Worm (Caenorhabditis elegans) whole organism, young adult: ENCODE data around the gene rps-9.
"Not testable (repeated sequence)": the region's sequence is repeated elsewhere in the genome, so short reads cannot be mapped to it uniquely, and the experiment has no call there.

Experiments
- B0035.1 ChIP-seq: sonication (generic microtip); optimal IDR thresholded peaks from 2 replicates; lab custom pipeline; 2016; ENCODE audit warnings: missing genetic modification characterization, mild to moderate bottlenecking, missing compliant biosample characterization, missing genotype, missing genetic modification reagents
- C06A6.2 ChIP-seq: fragments of 200-800 bp; sonication (Bioruptor generic); conservative IDR thresholded peaks from 2 replicates; pipeline ENCODE4 v1.3.6; 2022; ENCODE audit warnings: missing genetic modification characterization, missing compliant biosample characterization
- C17E4.6 ChIP-seq: fragments of 200-800 bp; sonication (Bioruptor generic); IDR thresholded peaks from 2 replicates; pipeline ENCODE4 v1.3.6; 2022; ENCODE audit warnings: missing genetic modification reagents, missing genetic modification characterization, missing compliant biosample characterization
- F22D6.2 ChIP-seq: sonication (generic microtip); optimal IDR thresholded peaks from 2 replicates; lab custom pipeline; 2016; ENCODE audit warnings: mild to moderate bottlenecking, missing genetic modification characterization, missing compliant biosample characterization
- F49E8.2 ChIP-seq: sonication (generic microtip); optimal IDR thresholded peaks from 3 replicates; lab custom pipeline; 2017; ENCODE audit warnings: missing genetic modification characterization, mild to moderate bottlenecking, missing compliant biosample characterization, antibody characterized with exemption, moderate library complexity; ENCODE audit not compliant: insufficient read depth
- F52B5.7 ChIP-seq: sonication (generic microtip); optimal IDR thresholded peaks from 2 replicates; lab custom pipeline; 2016; ENCODE audit warnings: mild to moderate bottlenecking, missing genetic modification characterization, missing compliant biosample characterization
- Y56A3A.18 ChIP-seq: fragments of 200-800 bp; sonication (Bioruptor generic); IDR thresholded peaks from 2 replicates; pipeline ENCODE4 v1.3.6; 2022; ENCODE audit warnings: missing genetic modification reagents, missing genetic modification characterization, missing compliant biosample characterization
- ZK185.1 ChIP-seq: sonication (generic microtip); optimal IDR thresholded peaks from 2 replicates; lab custom pipeline; 2016; ENCODE audit warnings: mild to moderate bottlenecking, missing genetic modification characterization, missing compliant biosample characterization; ENCODE audit not compliant: poor library complexity, severe bottlenecking
- athp-1 ChIP-seq: sonication (generic microtip); optimal IDR thresholded peaks from 2 replicates; lab custom pipeline; 2017; ENCODE audit warnings: mild to moderate bottlenecking, missing genetic modification characterization, missing compliant biosample characterization
- attf-5 ChIP-seq: fragments of 200-800 bp; sonication (Bioruptor generic); optimal IDR thresholded peaks from 2 replicates; lab custom pipeline; 2018; ENCODE audit warnings: mild to moderate bottlenecking, missing genetic modification characterization, missing compliant biosample characterization
- cebp-1 ChIP-seq, 2 experiments: fragments of 200-800 bp in 1 of 2; sonication (Bioruptor generic) in 1 of 2; sonication (generic microtip) in 1 of 2; IDR thresholded peaks in 1 of 2; optimal IDR thresholded peaks in 1 of 2; 2 replicates each; pipeline versions ENCODE4 v1.3.6 to Lab custom; 2017 to 2022; ENCODE audit warnings: missing compliant biosample characterization in 2 of 2, missing genetic modification characterization in 2 of 2, mild to moderate bottlenecking in 1 of 2, missing genetic modification reagents in 1 of 2, moderate library complexity in 1 of 2
- ceh-58 ChIP-seq: fragments of 200-800 bp; sonication (Bioruptor generic); IDR thresholded peaks from 2 replicates; pipeline ENCODE4 v1.3.6; 2022; ENCODE audit warnings: missing genetic modification characterization, missing compliant biosample characterization
- dpff-1 ChIP-seq: sonication (generic microtip); optimal IDR thresholded peaks from 2 replicates; lab custom pipeline; 2017; ENCODE audit warnings: mild to moderate bottlenecking, missing genetic modification characterization, missing compliant biosample characterization
- dpl-1 ChIP-seq: fragments of 150-350 bp; optimal IDR thresholded peaks from 2 replicates; lab custom pipeline; 2014; ENCODE audit warnings: missing biosample characterization, missing genetic modification reagents, missing genetic modification characterization
- efl-1 ChIP-seq: fragments of 150-350 bp; optimal IDR thresholded peaks from 2 replicates; lab custom pipeline; 2014; ENCODE audit warnings: missing biosample characterization, missing genetic modification reagents, missing genetic modification characterization
- gei-17 ChIP-seq: fragments of 200-800 bp; sonication (Bioruptor generic); optimal IDR thresholded peaks from 2 replicates; lab custom pipeline; 2018; ENCODE audit warnings: mild to moderate bottlenecking, missing genetic modification characterization, missing compliant biosample characterization
- hlh-12 ChIP-seq: sonication (generic microtip); optimal IDR thresholded peaks from 2 replicates; lab custom pipeline; 2016; ENCODE audit warnings: missing genetic modification characterization, missing compliant biosample characterization
- hmg-20 ChIP-seq: fragments of 200-800 bp; sonication (Bioruptor generic); IDR thresholded peaks from 2 replicates; pipeline ENCODE4 v1.3.6; 2022; ENCODE audit warnings: missing genetic modification reagents, missing genetic modification characterization, missing compliant biosample characterization
- let-607 ChIP-seq, 2 experiments: fragments of 200-800 bp in 1 of 2; sonication (Bioruptor generic) in 1 of 2; sonication (generic microtip) in 1 of 2; optimal IDR thresholded peaks; 2 replicates each; lab custom pipeline; 2016 to 2018; ENCODE audit warnings: mild to moderate bottlenecking in 2 of 2, missing compliant biosample characterization in 2 of 2, missing genetic modification characterization in 2 of 2, moderate library complexity in 2 of 2, missing genotype in 1 of 2
- lin-54 ChIP-seq: fragments of 200-800 bp; sonication (Bioruptor generic); optimal IDR thresholded peaks from 2 replicates; lab custom pipeline; 2018; ENCODE audit warnings: mild to moderate bottlenecking, missing genetic modification characterization, missing compliant biosample characterization
- madf-3 ChIP-seq: fragments of 200-800 bp; sonication (Bioruptor generic); IDR thresholded peaks from 2 replicates; pipeline ENCODE4 v1.3.6; 2022; ENCODE audit warnings: missing genetic modification reagents, missing genetic modification characterization, missing compliant biosample characterization
- madf-8 ChIP-seq: fragments of 200-800 bp; sonication (Bioruptor generic); conservative IDR thresholded peaks from 2 replicates; pipeline ENCODE4 v1.3.6; 2022; ENCODE audit warnings: missing genetic modification reagents, missing genetic modification characterization, missing compliant biosample characterization
- mcd-1 ChIP-seq: fragments of 200-800 bp; sonication (Bioruptor generic); IDR thresholded peaks from 2 replicates; pipeline ENCODE4 v1.3.6; 2022; ENCODE audit warnings: missing genetic modification reagents, missing genetic modification characterization, missing compliant biosample characterization
- nhr-90 ChIP-seq: sonication (generic microtip); optimal IDR thresholded peaks from 2 replicates; lab custom pipeline; 2016; ENCODE audit warnings: missing genotype, mild to moderate bottlenecking, missing genetic modification characterization, missing compliant biosample characterization
- rcor-1 ChIP-seq: fragments of 200-800 bp; sonication (Bioruptor generic); IDR thresholded peaks from 2 replicates; pipeline ENCODE4 v1.3.6; 2022; ENCODE audit warnings: missing genetic modification reagents, missing genetic modification characterization, missing compliant biosample characterization
- rec-8 ChIP-seq, 2 experiments: sonication (generic microtip); optimal IDR thresholded peaks; 2 replicates each; lab custom pipeline; 2016; ENCODE audit warnings: mild to moderate bottlenecking in 2 of 2, missing genetic modification characterization in 2 of 2, missing genetic modification reagents in 2 of 2, missing genotype in 2 of 2, missing biosample characterization in 1 of 2, missing compliant biosample characterization in 1 of 2, moderate library complexity in 1 of 2
- somi-1 ChIP-seq: fragments of 200-800 bp; sonication (Bioruptor generic); optimal IDR thresholded peaks from 2 replicates; lab custom pipeline; 2018; ENCODE audit warnings: mild to moderate bottlenecking, missing genetic modification characterization, missing compliant biosample characterization
- unc-62 ChIP-seq: fragments of 150-350 bp; optimal IDR thresholded peaks from 2 replicates; lab custom pipeline; 2014; ENCODE audit warnings: missing biosample characterization, missing genetic modification reagents, missing genetic modification characterization
- ztf-6 ChIP-seq: fragments of 200-800 bp; sonication (Bioruptor generic); IDR thresholded peaks from 2 replicates; pipeline ENCODE4 v1.3.6; 2022; ENCODE audit warnings: missing genetic modification reagents, missing genetic modification characterization, missing compliant biosample characterization

rps-9 gene

DNA sequence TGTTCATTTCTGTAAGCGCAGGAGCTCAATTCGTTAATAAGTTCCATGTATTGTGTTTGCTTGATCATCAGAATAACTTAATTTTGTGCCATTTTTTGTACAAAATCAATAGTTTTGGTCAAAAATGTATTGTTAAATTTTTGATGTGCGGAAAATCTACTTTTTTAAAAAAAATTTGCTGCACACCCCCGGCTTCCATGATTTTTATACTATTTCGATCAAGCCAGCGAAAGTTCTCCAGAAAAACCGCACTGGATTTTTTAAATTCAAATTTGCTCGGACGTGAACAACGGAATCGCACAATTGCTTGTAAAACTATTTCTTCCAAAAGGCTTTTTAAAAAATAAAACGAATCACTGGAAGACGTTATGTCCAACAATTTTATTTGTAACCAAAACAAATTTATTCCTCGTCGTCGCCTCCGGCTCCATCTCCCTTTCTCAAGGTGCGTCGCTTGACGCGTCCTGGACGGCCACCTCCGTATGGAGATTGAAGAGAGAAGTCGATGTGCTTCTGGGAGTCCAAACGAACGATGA lies 1.0 kb downstream of the rps-9 start (continued):
- peak; percentile 64 for TF ChIP-seq lin-54
- no peak for TF ChIP-seq attf-5 (GFP tag; lab: Kevin White, UChicago)
- no peak for TF ChIP-seq efl-1 (GFP tag; lab: Kevin White, UChicago)
- no peak for TF ChIP-seq B0035.1 (tag; lab: Kevin White, UChicago)

DNA sequence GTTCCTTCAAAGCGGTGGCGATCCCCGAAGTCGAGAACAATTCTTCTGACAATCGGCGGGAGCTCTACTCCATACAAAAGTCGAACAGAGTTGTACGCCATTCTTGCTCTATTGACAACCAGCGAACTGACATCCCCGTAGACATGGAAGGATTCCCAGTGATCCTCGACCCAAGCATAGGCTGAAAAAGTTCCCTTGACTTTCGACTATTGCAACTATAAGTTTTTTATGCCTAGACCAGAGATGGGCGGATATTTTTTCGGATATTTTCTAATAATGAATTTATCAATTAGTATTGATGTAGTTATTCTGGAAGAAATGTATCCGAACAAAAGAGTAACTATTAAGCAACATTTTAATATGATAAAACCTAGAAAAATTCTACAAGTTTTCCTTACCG lies 4.4 kb downstream of the rps-9 start, which contains the start of gene W10C6.2:
Gene W10C6.2, minus strand, starts transcription at position 101 of the 400 bp plus-strand sequence.
- not testable (repeated sequence) for TF ChIP-seq F52B5.7 (tag; lab: Kevin White, UChicago); ceh-58; ztf-6 (GFP tag; lab: Robert Waterston, UW)
- TF ChIP-seq, all 124 proteins: peak for 0; not testable (repeated sequence) for 124

DNA sequence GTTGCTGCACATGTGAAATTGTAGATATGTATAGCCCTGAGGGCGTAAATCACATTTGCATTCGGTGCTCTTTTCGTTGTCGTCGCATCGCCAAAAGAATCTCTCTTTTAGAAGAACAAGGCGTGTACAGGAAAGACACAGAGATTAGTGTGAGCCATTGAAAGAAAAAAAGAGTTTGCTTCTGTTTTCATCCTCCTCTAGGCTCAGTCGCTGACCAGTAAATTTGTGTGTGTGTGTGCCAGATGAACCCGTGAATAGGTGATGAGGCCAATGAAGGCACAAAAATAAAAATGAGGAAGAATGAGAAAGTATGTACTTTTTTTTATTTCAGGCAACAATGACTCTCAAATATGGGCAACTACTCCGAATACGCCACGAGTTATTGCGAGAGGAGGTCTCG lies 13.7 kb downstream of the rps-9 start, which contains the start of gene mat-2:
Gene mat-2, plus strand, starts transcription at position 301 of the 400 bp plus-strand sequence.
- no peak for TF ChIP-seq F22D6.2 (tag; lab: Kevin White, UChicago)
- no peak for TF ChIP-seq cebp-1 (GFP tag; IDR thresholded peaks at IDR 0.05; lab: Robert Waterston, UW)
- no peak for TF ChIP-seq cebp-1 (tag; optimal IDR thresholded peaks at IDR 0.05; lab: Kevin White, UChicago)

DNA sequence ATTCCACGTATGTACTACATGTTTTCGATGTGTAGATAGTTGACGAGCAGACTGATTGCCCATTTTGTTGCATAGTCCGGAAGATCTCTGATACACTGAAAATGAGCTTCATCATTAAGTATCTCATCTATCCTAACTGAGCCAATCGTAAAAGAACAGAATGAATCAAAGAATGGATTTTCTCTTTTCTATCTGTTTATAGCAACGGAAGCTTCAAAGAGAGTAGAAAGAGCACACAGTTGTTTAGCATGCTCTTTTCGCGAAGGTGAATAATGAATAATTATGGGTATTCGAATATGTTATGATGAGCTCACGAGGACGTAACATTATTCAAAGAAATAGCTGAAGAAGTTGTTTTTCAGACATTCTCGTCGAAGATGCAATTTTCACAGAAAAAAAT lies 15.1 kb downstream of the rps-9 start, which contains the start of gene glb-4:
Gene glb-4, minus strand, starts transcription at position 101 of the 400 bp plus-strand sequence.
- TF ChIP-seq athp-1 (tag; lab: Kevin White, UChicago) (no peak), somi-1 (no peak), rec-8 (tag; optimal IDR thresholded peaks at IDR 0.05; lab: Kevin White, UChicago) (no peak), hlh-12 (no peak), nhr-90 (tag; lab: Kevin White, UChicago) (no peak), mcd-1 (GFP tag; lab: Robert Waterston, UW) (no peak), C06A6.2 (GFP tag; lab: Robert Waterston, UW) (no peak)

ce11 chrII:11110419-11110818 lies 15.7 kb downstream of the rps-9 start:
- TF ChIP-seq B0035.1 (tag; lab: Kevin White, UChicago) (no peak), rcor-1 (no peak), mcd-1 (GFP tag; lab: Robert Waterston, UW) (no peak), unc-62 (GFP tag; lab: Kevin White, UChicago) (no peak), madf-3 (GFP tag; lab: Robert Waterston, UW) (no peak), ZK185.1 (tag; lab: Kevin White, UChicago) (no peak), dpl-1 (no peak), gei-17 (GFP tag; lab: Kevin White, UChicago) (no peak), hmg-20 (GFP tag; lab: Robert Waterston, UW) (no peak), C17E4.6 (no peak), dpff-1 (no peak), let-607 (tag; optimal IDR thresholded peaks at IDR 0.05; lab: Kevin White, UChicago) (no peak), Y56A3A.18 (GFP tag; lab: Robert Waterston, UW) (no peak)

DNA sequence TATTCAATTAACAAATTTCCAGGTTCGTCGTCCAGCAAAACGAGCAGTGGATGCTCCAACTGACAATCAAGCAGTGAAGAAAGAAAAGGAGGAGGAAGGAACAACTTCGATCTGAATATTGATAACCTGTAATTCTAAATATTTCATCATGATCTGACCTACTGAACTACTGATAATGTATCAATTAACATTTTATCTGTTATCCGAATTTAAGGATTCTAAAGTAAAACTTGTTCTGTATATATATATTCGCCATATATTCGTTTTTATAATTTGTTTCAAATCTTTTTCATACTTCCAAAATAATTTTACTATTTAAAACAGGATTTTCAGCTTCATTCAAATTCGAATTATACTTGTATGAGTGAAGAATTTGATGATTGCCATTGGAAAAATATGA lies 18.3 kb downstream of the rps-9 start, which contains the start of gene apc-17:
Gene apc-17, plus strand, starts transcription at position 301 of the 400 bp plus-strand sequence.
- TF ChIP-seq madf-8 = no peak
- TF ChIP-seq F49E8.2 (tag; lab: Kevin White, UChicago) = peak; percentile 22
- TF ChIP-seq, all 124 proteins: peak for 1
